Fruit fly (Drosophila melanogaster) whole organism, prepupa: Measurements from ENCODE around the gene CG10116.

Experiments
- CG10631 ChIP-seq: fragments of 200-800 bp; sonication (Bioruptor generic); optimal IDR thresholded peaks from 2 replicates; lab custom pipeline; 2016; ENCODE audit warnings: missing biosample characterization, missing genetic modification characterization
- CG10669 ChIP-seq: fragments of 200-800 bp; sonication (Bioruptor generic); optimal IDR thresholded peaks from 3 replicates; lab custom pipeline; 2018; ENCODE audit warnings: missing biosample characterization, mild to moderate bottlenecking, missing genetic modification characterization, moderate library complexity
- CG11294 ChIP-seq: fragments of 200-800 bp; sonication (Bioruptor generic); IDR thresholded peaks from 2 replicates; pipeline ENCODE4 v1.3.6; 2022; ENCODE audit warnings: missing biosample characterization, missing genetic modification characterization
- CG11762 ChIP-seq: fragments of 200-800 bp; sonication (Bioruptor generic); optimal IDR thresholded peaks from 3 replicates; lab custom pipeline; 2016; ENCODE audit warnings: missing biosample characterization, missing genetic modification characterization; ENCODE audit not compliant: insufficient read depth
- CG11902 ChIP-seq: fragments of 200-800 bp; sonication (Bioruptor generic); optimal IDR thresholded peaks from 3 replicates; lab custom pipeline; 2016; ENCODE audit warnings: missing biosample characterization, missing genetic modification characterization
- CG15336 ChIP-seq: fragments of 200-800 bp; sonication (Bioruptor generic); IDR thresholded peaks from 2 replicates; pipeline ENCODE4 v1.3.6; 2022; ENCODE audit warnings: missing biosample characterization, missing genetic modification characterization
- CG16779 ChIP-seq: fragments of 200-800 bp; sonication (Bioruptor generic); optimal IDR thresholded peaks from 3 replicates; lab custom pipeline; 2017; ENCODE audit warnings: missing biosample characterization, mild to moderate bottlenecking, missing genetic modification characterization
- CG3032 ChIP-seq: fragments of 200-800 bp; optimal IDR thresholded peaks from 2 replicates; lab custom pipeline; 2019; ENCODE audit warnings: missing biosample characterization, mild to moderate bottlenecking, missing genetic modification characterization, moderate library complexity
- CG31627 ChIP-seq: fragments of 200-800 bp; sonication (Bioruptor generic); optimal IDR thresholded peaks from 3 replicates; lab custom pipeline; 2016; ENCODE audit warnings: missing biosample characterization, missing genetic modification characterization
- CG32006 ChIP-seq: fragments of 200-800 bp; sonication (Bioruptor generic); optimal IDR thresholded peaks from 3 replicates; lab custom pipeline; 2017; ENCODE audit warnings: missing biosample characterization, mild to moderate bottlenecking, missing genetic modification characterization
- CG34406 ChIP-seq: fragments of 200-800 bp; sonication (Bioruptor generic); optimal IDR thresholded peaks from 3 replicates; lab custom pipeline; 2016; ENCODE audit warnings: missing biosample characterization, missing genetic modification characterization
- CG4318 ChIP-seq: fragments of 200-800 bp; sonication (Bioruptor generic); optimal IDR thresholded peaks from 3 replicates; lab custom pipeline; 2017; ENCODE audit warnings: missing biosample characterization, mild to moderate bottlenecking, missing genetic modification characterization
- CG6163 ChIP-seq: fragments of 200-800 bp; sonication (Bioruptor generic); IDR thresholded peaks from 3 replicates; pipeline ENCODE4 v1.3.6; 2022; ENCODE audit warnings: missing biosample characterization, missing genetic modification characterization
- CG6854 ChIP-seq: fragments of 200-800 bp; sonication (Bioruptor generic); optimal IDR thresholded peaks from 2 replicates; lab custom pipeline; 2017; ENCODE audit warnings: missing biosample characterization, mild to moderate bottlenecking, missing genetic modification characterization
- CG7368 ChIP-seq: fragments of 200-800 bp; sonication (Bioruptor generic); optimal IDR thresholded peaks from 3 replicates; lab custom pipeline; 2016; ENCODE audit warnings: missing biosample characterization, missing genetic modification characterization
- CG8119 ChIP-seq: fragments of 200-800 bp; sonication (Bioruptor generic); IDR thresholded peaks from 3 replicates; pipeline ENCODE4 v1.3.6; 2022; ENCODE audit warnings: missing biosample characterization, missing genetic modification characterization
- CG8319 ChIP-seq: fragments of 200-800 bp; sonication (Bioruptor generic); optimal IDR thresholded peaks from 3 replicates; lab custom pipeline; 2016; ENCODE audit warnings: missing biosample characterization, missing genetic modification characterization
- CG8632 ChIP-seq: fragments of 200-800 bp; sonication (Bioruptor generic); optimal IDR thresholded peaks from 3 replicates; lab custom pipeline; 2016; ENCODE audit warnings: missing biosample characterization, missing genetic modification characterization
- Eip78C ChIP-seq: fragments of 200-800 bp; sonication (Bioruptor generic); peaks from one replicate; lab custom pipeline; 2016; ENCODE audit warnings: missing biosample characterization, missing genetic modification characterization
- Ets21C ChIP-seq: fragments of 200-800 bp; sonication (Bioruptor generic); optimal IDR thresholded peaks from 3 replicates; lab custom pipeline; 2016; ENCODE audit warnings: missing biosample characterization, missing genetic modification characterization
- Ets96B ChIP-seq: fragments of 200-800 bp; optimal IDR thresholded peaks from 2 replicates; lab custom pipeline; 2019; ENCODE audit warnings: missing biosample characterization, mild to moderate bottlenecking, missing genetic modification characterization, moderate library complexity
- Gug ChIP-seq: fragments of 200-800 bp; sonication (Bioruptor generic); IDR thresholded peaks from 2 replicates; pipeline ENCODE4 v1.3.6; 2022; ENCODE audit warnings: missing biosample characterization, missing genetic modification characterization
- Hr38 ChIP-seq: sonication (Bioruptor generic); optimal IDR thresholded peaks from 2 replicates; lab custom pipeline; 2016; ENCODE audit warnings: missing biosample characterization, missing genetic modification characterization
- Hr4 ChIP-seq: fragments of 200-800 bp; sonication (Bioruptor generic); optimal IDR thresholded peaks from 3 replicates; lab custom pipeline; 2016; ENCODE audit warnings: missing biosample characterization, missing genetic modification characterization
- Met ChIP-seq: fragments of 200-800 bp; sonication (Bioruptor generic); optimal IDR thresholded peaks from 3 replicates; lab custom pipeline; 2016; ENCODE audit warnings: missing biosample characterization, missing genetic modification characterization
- OdsH ChIP-seq: fragments of 200-800 bp; sonication (Bioruptor generic); optimal IDR thresholded peaks from 3 replicates; lab custom pipeline; 2016; ENCODE audit warnings: missing biosample characterization, missing genetic modification characterization
- Sox102F ChIP-seq: fragments of 200-800 bp; sonication (Bioruptor generic); optimal IDR thresholded peaks from 2 replicates; lab custom pipeline; 2016; ENCODE audit warnings: missing biosample characterization, mild to moderate bottlenecking, missing genetic modification characterization
- Sox15 ChIP-seq: fragments of 200-800 bp; sonication (Bioruptor generic); optimal IDR thresholded peaks from 3 replicates; lab custom pipeline; 2016; ENCODE audit warnings: missing biosample characterization, missing genetic modification characterization
- cyc ChIP-seq: fragments of 200-800 bp; sonication (Bioruptor generic); optimal IDR thresholded peaks from 3 replicates; lab custom pipeline; 2016; ENCODE audit warnings: missing biosample characterization, missing genetic modification characterization
- dac ChIP-seq: fragments of 200-800 bp; sonication (Bioruptor generic); optimal IDR thresholded peaks from 2 replicates; lab custom pipeline; 2017; ENCODE audit warnings: missing biosample characterization, mild to moderate bottlenecking, missing genetic modification characterization
- dsx ChIP-seq: fragments of 200-800 bp; optimal IDR thresholded peaks from 3 replicates; lab custom pipeline; 2019; ENCODE audit warnings: missing biosample characterization, mild to moderate bottlenecking, missing genetic modification characterization, moderate library complexity; ENCODE audit not compliant: poor library complexity, severe bottlenecking
- eg ChIP-seq: fragments of 200-800 bp; sonication (Bioruptor generic); IDR thresholded peaks from 3 replicates; pipeline ENCODE4 v1.3.6; 2022; ENCODE audit warnings: missing biosample characterization, missing genetic modification characterization
- esn ChIP-seq: fragments of 200-800 bp; sonication (Bioruptor generic); optimal IDR thresholded peaks from 2 replicates; lab custom pipeline; 2016; ENCODE audit warnings: missing biosample characterization, mild to moderate bottlenecking, missing genetic modification characterization, moderate library complexity
- fd85E ChIP-seq: fragments of 200-800 bp; sonication (Bioruptor generic); optimal IDR thresholded peaks from 3 replicates; lab custom pipeline; 2016; ENCODE audit warnings: missing biosample characterization, missing genetic modification characterization
- lz ChIP-seq: fragments of 200-800 bp; sonication (Bioruptor generic); optimal IDR thresholded peaks from 3 replicates; lab custom pipeline; 2016; ENCODE audit warnings: missing biosample characterization, missing genetic modification characterization
- net ChIP-seq: fragments of 200-800 bp; sonication (Bioruptor generic); optimal IDR thresholded peaks from 3 replicates; lab custom pipeline; 2016; ENCODE audit warnings: missing biosample characterization, missing genetic modification characterization
- pdm3 ChIP-seq: fragments of 200-800 bp; sonication (Bioruptor generic); optimal IDR thresholded peaks from 3 replicates; lab custom pipeline; 2016; ENCODE audit warnings: missing biosample characterization, missing genetic modification characterization
- spab ChIP-seq: fragments of 200-800 bp; sonication (Bioruptor generic); optimal IDR thresholded peaks from 2 replicates; lab custom pipeline; 2017; ENCODE audit warnings: missing biosample characterization, mild to moderate bottlenecking, missing genetic modification characterization, missing genetic modification reagents
- ss ChIP-seq, 2 experiments: fragments of 200-800 bp; sonication (Bioruptor generic); optimal IDR thresholded peaks; 2 replicates in 1 of 2; 3 replicates in 1 of 2; lab custom pipeline; 2017 to 2018; ENCODE audit warnings: mild to moderate bottlenecking in 2 of 2, missing biosample characterization in 2 of 2, missing genetic modification characterization in 2 of 2, moderate library complexity in 1 of 2
- svp ChIP-seq: fragments of 200-800 bp; sonication (Bioruptor generic); peaks from one replicate; lab custom pipeline; 2016; ENCODE audit warnings: missing biosample characterization, missing genetic modification characterization
- vri ChIP-seq: fragments of 200-800 bp; sonication (Bioruptor generic); optimal IDR thresholded peaks from 3 replicates; lab custom pipeline; 2016; ENCODE audit warnings: missing biosample characterization, mild to moderate bottlenecking, missing genetic modification characterization

The CG10116 gene

dm6 chr3L:13499932-13500719 is 43.1 kb upstream of the CG10116 start (continued):
- peak; percentile 93 for TF ChIP-seq Eip78C (GFP tag; lab: Kevin White, UChicago)
- TF ChIP-seq CG8319 (GFP tag; lab: Kevin White, UChicago) = peak; percentile 61
- TF ChIP-seq CG10669 = peak; percentile 80
- peak; percentile 77 for TF ChIP-seq net (GFP tag; lab: Kevin White, UChicago)
- no peak for TF ChIP-seq CG7368 (GFP tag; lab: Kevin White, UChicago)
- TF ChIP-seq OdsH (GFP tag; lab: Kevin White, UChicago) = no peak
- peak; percentile 97 for TF ChIP-seq dsx (GFP tag; lab: Kevin White, UChicago)
- peak; percentile 87 for TF ChIP-seq cyc
- peak; percentile 31 for TF ChIP-seq CG11762 (GFP tag; lab: Kevin White, UChicago)
- peak; percentile 82 for TF ChIP-seq Ets96B (tag; lab: Kevin White, UChicago)
- peak; percentile 54 for TF ChIP-seq CG34406 (GFP tag; lab: Kevin White, UChicago)
- TF ChIP-seq Ets21C = no peak
- peak; percentile 86 for TF ChIP-seq CG31627 (GFP tag; lab: Kevin White, UChicago)
- peak; percentile 89 for TF ChIP-seq Met (GFP tag; lab: Kevin White, UChicago)
- TF ChIP-seq ss (GFP tag; optimal IDR thresholded peaks at IDR 0.05; lab: Kevin White, UChicago) = peak; percentile 78 to 90
- TF ChIP-seq svp (GFP tag; lab: Kevin White, UChicago) = no peak
- peak; percentile 67 for TF ChIP-seq CG11902 (GFP tag; lab: Kevin White, UChicago)
- no peak for TF ChIP-seq CG10631
- peak; percentile 87 for TF ChIP-seq CG6163 (GFP tag; lab: Robert Waterston, UW)
- peak; percentile 66 for TF ChIP-seq CG8119
- TF ChIP-seq Sox15 = peak; percentile 39
- TF ChIP-seq Sox102F (GFP tag; lab: Kevin White, UChicago) = peak; percentile 82
- peak; percentile 66 for TF ChIP-seq CG15336 (GFP tag; lab: Robert Waterston, UW)
- TF ChIP-seq lz = peak; percentile 87
- TF ChIP-seq Hr38 (GFP tag; lab: Kevin White, UChicago) = no peak
- no peak for TF ChIP-seq fd85E (GFP tag; lab: Kevin White, UChicago)
- TF ChIP-seq CG16779 = peak; percentile 82
- TF ChIP-seq CG8632 (GFP tag; lab: Kevin White, UChicago) = peak; percentile 60
- peak; percentile 77 for TF ChIP-seq eg (GFP tag; lab: Robert Waterston, UW)
- no peak for TF ChIP-seq pdm3
- peak; percentile 78 for TF ChIP-seq spab
- TF ChIP-seq Gug (GFP tag; lab: Robert Waterston, UW) = peak; percentile 46; the same call in 1 of the 2 replicates
- TF ChIP-seq vri = no peak
- peak; percentile 85 for TF ChIP-seq CG3032 (tag; lab: Kevin White, UChicago)

- no peak for TF ChIP-seq CG4318
- TF ChIP-seq CG11294 (GFP tag; lab: Robert Waterston, UW) = no peak
- no peak for TF ChIP-seq dac
- TF ChIP-seq CG8632 (GFP tag; lab: Kevin White, UChicago) = no peak
- TF ChIP-seq CG6854 (GFP tag; lab: Kevin White, UChicago) = no peak
- no peak for TF ChIP-seq Sox102F (GFP tag; lab: Kevin White, UChicago)
- no peak for TF ChIP-seq CG10669
- no peak for TF ChIP-seq CG10631
- no peak for TF ChIP-seq CG32006 (GFP tag; lab: Kevin White, UChicago)
- TF ChIP-seq CG34406 (GFP tag; lab: Kevin White, UChicago) = no peak
- no peak for TF ChIP-seq esn
- no peak for TF ChIP-seq Hr4 (GFP tag; lab: Kevin White, UChicago)
Observed at dm6 chr3L:13499531-13499930, 42.5 kb upstream of the CG10116 start.
